Worm (Caenorhabditis elegans) whole organism, L2 larva: ENCODE results near the gene C11H1.7.

Source experiments
- Y55F3AM.14 ChIP-seq: fragments of 200-800 bp; sonication (Bioruptor generic); optimal IDR thresholded peaks from 2 replicates; lab custom pipeline; 2018; ENCODE audit warnings: mild to moderate bottlenecking, missing genetic modification characterization, missing compliant biosample characterization
- ZK546.5 ChIP-seq: sonication (generic microtip); optimal IDR thresholded peaks from 2 replicates; lab custom pipeline; 2017; ENCODE audit warnings: missing biosample characterization, missing genetic modification characterization
- alr-1 ChIP-seq: fragments of 150-350 bp; optimal IDR thresholded peaks from 2 replicates; lab custom pipeline; 2014; ENCODE audit warnings: missing biosample characterization, missing genetic modification characterization
- aly-2 ChIP-seq: fragments of 150-350 bp; optimal IDR thresholded peaks from 2 replicates; lab custom pipeline; 2014; ENCODE audit warnings: missing biosample characterization, missing genetic modification characterization
- ceh-16 ChIP-seq: fragments of 150-350 bp; optimal IDR thresholded peaks from 2 replicates; lab custom pipeline; 2014; ENCODE audit warnings: missing biosample characterization, missing genetic modification characterization
- nhr-237 ChIP-seq: fragments of 150-350 bp; optimal IDR thresholded peaks from 2 replicates; lab custom pipeline; 2014; ENCODE audit warnings: missing biosample characterization, missing genetic modification characterization
- peb-1 ChIP-seq: fragments of 150-350 bp; optimal IDR thresholded peaks from 2 replicates; lab custom pipeline; 2014; ENCODE audit warnings: missing biosample characterization, missing genetic modification characterization

The C11H1.7 gene

ce11 chrX:14370314-14370713 is 43.1 kb downstream of the C11H1.7 start, which contains the start of gene irk-3:
Gene irk-3 (minus strand): TSS chrX:14370414.
- TF ChIP-seq alr-1 (tag; lab: Kevin White, UChicago) (no peak), nhr-237 (tag; lab: Kevin White, UChicago) (no peak), Y55F3AM.14 (GFP tag; lab: Kevin White, UChicago) (no peak), aly-2 (tag; lab: Kevin White, UChicago) (no peak), peb-1 (tag; lab: Kevin White, UChicago) (no peak)

ce11 chrX:14377169-14377568 is 50.0 kb downstream of the C11H1.7 start, which contains the start of gene Y60A9A.1:
Gene Y60A9A.1 (minus strand): TSS chrX:14377269.
- TF ChIP-seq ceh-16 (tag; lab: Kevin White, UChicago) (no peak), ZK546.5 (no peak)
